Fruit fly (Drosophila melanogaster): ENCODE data around the gene PGRP-SA.
A peak's percentile ranks its signal among the peaks of the same experiment; 100 is the strongest.

PGRP-SA gene

dm6 chrX:11611645-11612079 lies 50.2 kb downstream of the PGRP-SA start, which contains the start of the genes CG2247 and CG1703 (continued):
- TF ChIP-seq gfzf (GFP tag; optimal IDR thresholded peaks at IDR 0.05) (peak; percentile 69), Myb (GFP tag; optimal IDR thresholded peaks at IDR 0.05) (peak; percentile 23), Lhr (GFP tag; optimal IDR thresholded peaks at IDR 0.05) (peak; percentile 38), amos (GFP tag; IDR thresholded peaks at IDR 0.05; ENCODE audit: partially characterized antibody) (peak; percentile 82), twi (tag; optimal IDR thresholded peaks at IDR 0.05) (peak; percentile 52), CG12071 (GFP tag; optimal IDR thresholded peaks at IDR 0.05) (no peak), sna (GFP tag; IDR thresholded peaks at IDR 0.05; ENCODE audit: partially characterized antibody) (peak; percentile 71), bbx (GFP tag; IDR thresholded peaks at IDR 0.05; ENCODE audit: partially characterized antibody) (peak; percentile 81), dmrt11E (tag; optimal IDR thresholded peaks at IDR 0.05) (peak; percentile 11), cwo (GFP tag; optimal IDR thresholded peaks at IDR 0.05) (peak; percentile 72), Dref (GFP tag; IDR thresholded peaks at IDR 0.05) (peak; percentile 82), CG30020 (tag; optimal IDR thresholded peaks at IDR 0.05) (peak; percentile 68), hbn (GFP tag; IDR thresholded peaks at IDR 0.05; ENCODE audit: partially characterized antibody) (peak; percentile 78), CG12659 (GFP tag; optimal IDR thresholded peaks at IDR 0.05) (peak; percentile 73), croc (GFP tag; conservative IDR thresholded peaks at IDR 0.05) (no peak), pfk (GFP tag; optimal IDR thresholded peaks at IDR 0.05) (peak; percentile 48), sob (GFP tag; IDR thresholded peaks at IDR 0.05) (no peak), vnd (GFP tag; IDR thresholded peaks at IDR 0.05; ENCODE audit: partially characterized antibody) (peak; percentile 76), chinmo (GFP tag; IDR thresholded peaks at IDR 0.05; ENCODE audit: partially characterized antibody) (peak; percentile 58; the same call in 1 of the 4 replicates), trem (tag; optimal IDR thresholded peaks at IDR 0.05) (peak; percentile 76), CG31388 (GFP tag; optimal IDR thresholded peaks at IDR 0.05) (no peak), mld (GFP tag; IDR thresholded peaks at IDR 0.05; ENCODE audit: partially characterized antibody) (0 out of 3 replicates have a peak, but pooled peaks have one; percentile 44), YL-1 (GFP tag; optimal IDR thresholded peaks at IDR 0.05) (peak; percentile 40), CG31224 (GFP tag; IDR thresholded peaks at IDR 0.05) (no peak), Optix (GFP tag; IDR thresholded peaks at IDR 0.05) (no peak), HmgZ (tag; optimal IDR thresholded peaks at IDR 0.05) (peak; percentile 4), Blimp-1 (GFP tag; optimal IDR thresholded peaks at IDR 0.05) (no peak), CG9797 (GFP tag; optimal IDR thresholded peaks at IDR 0.05) (peak; percentile 86), CG7963 (GFP tag; IDR thresholded peaks at IDR 0.05; ENCODE audit: partially characterized antibody) (peak; percentile 36; the same call in 1 of the 3 replicates), unc-4 (GFP tag; IDR thresholded peaks at IDR 0.05; ENCODE audit: partially characterized antibody) (peak; percentile 89), CG15601 (tag; optimal IDR thresholded peaks at IDR 0.05) (peak; percentile 35), nmo (GFP tag; optimal IDR thresholded peaks at IDR 0.05) (peak; percentile 62), CG13775 (GFP tag; optimal IDR thresholded peaks at IDR 0.05) (peak; percentile 34), eyg (GFP tag; optimal IDR thresholded peaks at IDR 0.05) (no peak), CG8478 (optimal IDR thresholded peaks at IDR 0.05) (no peak), dm (GFP tag; optimal IDR thresholded peaks at IDR 0.05) (peak; percentile 62), Deaf1 (tag; optimal IDR thresholded peaks at IDR 0.05) (peak; percentile 43), Atf-2 (GFP tag; optimal IDR thresholded peaks at IDR 0.05) (no peak), Bgb (GFP tag; IDR thresholded peaks at IDR 0.05; ENCODE audit: partially characterized antibody) (peak; percentile 81), CG15479 (GFP tag; optimal IDR thresholded peaks at IDR 0.05) (peak; percentile 45), BEAF-32 (GFP tag; optimal IDR thresholded peaks at IDR 0.05) (peak; percentile 90), stwl (tag; optimal IDR thresholded peaks at IDR 0.05) (peak; percentile 74), CG2116 (GFP tag; optimal IDR thresholded peaks at IDR 0.05) (peak; percentile 98), HLH54F (GFP tag; optimal IDR thresholded peaks at IDR 0.05) (no peak), phol (tag; optimal IDR thresholded peaks at IDR 0.05) (peak; percentile 65), Max (GFP tag; optimal IDR thresholded peaks at IDR 0.05) (peak; percentile 22), Ptx1 (GFP tag; IDR thresholded peaks at IDR 0.05) (no peak), mirr (GFP tag; optimal IDR thresholded peaks at IDR 0.05) (no peak), CG16815 (GFP tag; optimal IDR thresholded peaks at IDR 0.05) (no peak)
